Worm (Caenorhabditis elegans) whole organism, mixed stage, embryonic: ENCODE measurements around the gene amt-3.

ENCODE experiments used
- M03D4.4 ChIP-seq: sonication (generic microtip); optimal IDR thresholded peaks from 2 replicates; lab custom pipeline; 2017; ENCODE audit warnings: mild to moderate bottlenecking, missing genetic modification characterization, missing compliant biosample characterization
- bed-3 ChIP-seq: fragments of 200-800 bp; sonication (Bioruptor generic); optimal IDR thresholded peaks from 3 replicates; lab custom pipeline; 2018; ENCODE audit warnings: mild to moderate bottlenecking, missing genetic modification characterization, moderate library complexity, missing compliant biosample characterization
- blmp-1 ChIP-seq: fragments of 150-350 bp; optimal IDR thresholded peaks from 2 replicates; lab custom pipeline; 2014; ENCODE audit warnings: missing biosample characterization, missing genetic modification characterization
- ceh-39 ChIP-seq: fragments of 150-350 bp; optimal IDR thresholded peaks from 2 replicates; lab custom pipeline; 2014; ENCODE audit warnings: missing biosample characterization, missing genetic modification characterization
- ceh-83 ChIP-seq: fragments of 200-800 bp; sonication (Bioruptor generic); optimal IDR thresholded peaks from 2 replicates; lab custom pipeline; 2018; ENCODE audit warnings: mild to moderate bottlenecking, missing genetic modification characterization, missing compliant biosample characterization
- ces-1 ChIP-seq: fragments of 150-350 bp; optimal IDR thresholded peaks from 2 replicates; lab custom pipeline; 2014; ENCODE audit warnings: missing biosample characterization, missing genetic modification reagents, missing genetic modification characterization
- drap-1 ChIP-seq: fragments of 200-800 bp; sonication (Bioruptor generic); optimal IDR thresholded peaks from 3 replicates; lab custom pipeline; 2018; ENCODE audit warnings: mild to moderate bottlenecking, missing genetic modification characterization, missing compliant biosample characterization
- elt-3 ChIP-seq: fragments of 150-350 bp; optimal IDR thresholded peaks from 2 replicates; lab custom pipeline; 2014; ENCODE audit warnings: missing biosample characterization, missing genetic modification characterization
- flh-1 ChIP-seq: fragments of 200-800 bp; sonication (Bioruptor generic); optimal IDR thresholded peaks from 2 replicates; lab custom pipeline; 2018; ENCODE audit warnings: mild to moderate bottlenecking, missing genetic modification characterization, moderate library complexity, missing compliant biosample characterization
- ham-2 ChIP-seq: fragments of 200-800 bp; sonication (Bioruptor generic); optimal IDR thresholded peaks from 2 replicates; lab custom pipeline; 2018; ENCODE audit warnings: mild to moderate bottlenecking, missing genetic modification characterization, missing compliant biosample characterization
- hlh-1 ChIP-seq: fragments of 150-350 bp; optimal IDR thresholded peaks from 2 replicates; lab custom pipeline; 2014; ENCODE audit warnings: missing biosample characterization, missing genetic modification reagents, missing genetic modification characterization
- lin-13 ChIP-seq: fragments of 150-350 bp; optimal IDR thresholded peaks from 2 replicates; lab custom pipeline; 2014; ENCODE audit warnings: missing biosample characterization, missing genetic modification characterization
- lin-32 ChIP-seq: fragments of 200-800 bp; sonication (Bioruptor generic); optimal IDR thresholded peaks from 2 replicates; lab custom pipeline; 2018; ENCODE audit warnings: mild to moderate bottlenecking, missing genetic modification characterization, missing compliant biosample characterization
- lsy-2 ChIP-seq: fragments of 150-350 bp; optimal IDR thresholded peaks from 2 replicates; lab custom pipeline; 2014; ENCODE audit warnings: missing biosample characterization, missing genetic modification characterization
- mab-5 ChIP-seq: fragments of 150-350 bp; optimal IDR thresholded peaks from 2 replicates; lab custom pipeline; 2014; ENCODE audit warnings: missing biosample characterization, missing genetic modification characterization
- mep-1 ChIP-seq: fragments of 150-350 bp; optimal IDR thresholded peaks from 2 replicates; lab custom pipeline; 2017; ENCODE audit warnings: missing biosample characterization, missing genetic modification reagents, missing genetic modification characterization, inconsistent platforms
- nhr-2 ChIP-seq: fragments of 150-350 bp; optimal IDR thresholded peaks from 2 replicates; lab custom pipeline; 2014; ENCODE audit warnings: missing biosample characterization, missing genetic modification characterization
- nhr-237 ChIP-seq: fragments of 150-350 bp; optimal IDR thresholded peaks from 2 replicates; lab custom pipeline; 2014; ENCODE audit warnings: missing biosample characterization, missing genetic modification characterization
- nhr-76 ChIP-seq: sonication (generic microtip); optimal IDR thresholded peaks from 2 replicates; lab custom pipeline; 2017; ENCODE audit warnings: missing biosample characterization, missing genetic modification characterization
- sem-2 ChIP-seq: fragments of 200-800 bp; sonication (Bioruptor generic); optimal IDR thresholded peaks from 2 replicates; lab custom pipeline; 2018; ENCODE audit warnings: mild to moderate bottlenecking, missing genetic modification characterization, missing compliant biosample characterization
- snpc-4 ChIP-seq: fragments of 150-350 bp; optimal IDR thresholded peaks from 2 replicates; lab custom pipeline; 2014; ENCODE audit warnings: missing biosample characterization, missing genetic modification characterization
- sptf-1 ChIP-seq: sonication (generic microtip); optimal IDR thresholded peaks from 2 replicates; lab custom pipeline; 2017; ENCODE audit warnings: mild to moderate bottlenecking, missing genetic modification characterization, moderate library complexity, missing compliant biosample characterization
- tbx-8 ChIP-seq: fragments of 200-800 bp; sonication (Bioruptor generic); optimal IDR thresholded peaks from 2 replicates; lab custom pipeline; 2018; ENCODE audit warnings: mild to moderate bottlenecking, missing genetic modification characterization, moderate library complexity, missing compliant biosample characterization
- unc-120 ChIP-seq: sonication (generic microtip); optimal IDR thresholded peaks from 2 replicates; lab custom pipeline; 2017; ENCODE audit warnings: missing genetic modification characterization, missing compliant biosample characterization; ENCODE audit not compliant: poor library complexity, severe bottlenecking
- unc-39 ChIP-seq: fragments of 150-350 bp; optimal IDR thresholded peaks from 2 replicates; lab custom pipeline; 2014; ENCODE audit warnings: missing biosample characterization, missing genetic modification characterization
- unc-62 ChIP-seq: fragments of 150-350 bp; optimal IDR thresholded peaks from 2 replicates; lab custom pipeline; 2014; ENCODE audit warnings: missing biosample characterization, missing genetic modification reagents, missing genetic modification characterization
- ztf-11 ChIP-seq: fragments of 150-350 bp; optimal IDR thresholded peaks from 2 replicates; lab custom pipeline; 2014; ENCODE audit warnings: missing biosample characterization, missing genetic modification characterization

The amt-3 gene

DNA sequence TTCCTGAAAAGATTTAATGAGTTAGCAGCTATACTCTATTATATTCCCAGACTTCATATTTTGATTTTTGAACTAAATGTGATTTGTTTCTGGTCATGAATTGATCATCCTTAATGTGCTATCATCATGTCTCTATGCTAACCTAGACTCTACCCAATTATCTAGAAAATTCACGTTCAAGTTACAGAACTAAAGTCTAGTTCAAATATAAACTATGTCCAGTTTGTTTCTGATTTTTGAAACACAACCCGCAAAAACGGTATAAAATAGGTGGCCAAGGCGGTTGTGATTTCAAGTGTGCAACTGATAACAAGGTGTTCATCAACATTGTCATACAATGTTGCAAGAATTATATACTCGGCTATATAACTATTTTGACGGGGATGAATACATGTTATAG is 21.8 kb upstream of the amt-3 start, which contains the start of gene F49E12.10:
TSS of gene F49E12.10 (plus strand) at position 301 of the 400 bp plus-strand sequence.
- TF ChIP-seq lin-13: no peak

DNA sequence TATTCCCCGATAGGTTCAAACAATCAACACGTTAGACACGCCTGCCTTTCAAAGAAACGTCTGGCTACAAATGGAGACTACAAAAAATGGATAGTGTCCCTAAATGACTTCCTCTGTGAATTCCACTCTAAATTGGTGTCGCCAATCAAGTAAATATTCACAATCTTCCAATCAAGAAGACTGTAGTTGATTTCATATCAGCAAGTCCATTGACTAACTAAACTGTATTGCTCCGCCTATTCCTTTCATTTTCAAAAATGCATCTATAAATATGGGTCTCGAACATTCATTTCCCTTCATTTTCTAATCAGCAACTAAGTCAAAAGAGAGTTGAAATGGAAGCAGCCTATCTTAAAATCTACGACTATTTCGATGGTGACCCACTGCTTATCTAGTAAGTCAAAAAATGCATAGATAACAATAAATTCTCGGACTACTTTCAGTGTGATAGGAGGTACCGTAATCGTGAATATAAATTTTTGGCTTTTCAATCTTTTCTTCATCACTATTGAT is 19.1 kb upstream of the amt-3 start, which contains the start of gene drd-1:
TSS of gene drd-1 (plus strand) at position 51 of the 513 bp plus-strand sequence.
- TF ChIP-seq flh-1 (GFP tag; lab: Kevin White, UChicago) (no peak), sem-2 (GFP tag; lab: Kevin White, UChicago) (no peak), ceh-39 (tag; lab: Kevin White, UChicago) (no peak), nhr-2 (tag; lab: Kevin White, UChicago) (no peak), blmp-1 (tag; lab: Kevin White, UChicago) (no peak), lsy-2 (tag; lab: Kevin White, UChicago) (no peak), bed-3 (no peak), hlh-1 (tag; lab: Kevin White, UChicago) (no peak), sptf-1 (tag; lab: Kevin White, UChicago) (no peak), mab-5 (tag; lab: Kevin White, UChicago) (no peak)

DNA sequence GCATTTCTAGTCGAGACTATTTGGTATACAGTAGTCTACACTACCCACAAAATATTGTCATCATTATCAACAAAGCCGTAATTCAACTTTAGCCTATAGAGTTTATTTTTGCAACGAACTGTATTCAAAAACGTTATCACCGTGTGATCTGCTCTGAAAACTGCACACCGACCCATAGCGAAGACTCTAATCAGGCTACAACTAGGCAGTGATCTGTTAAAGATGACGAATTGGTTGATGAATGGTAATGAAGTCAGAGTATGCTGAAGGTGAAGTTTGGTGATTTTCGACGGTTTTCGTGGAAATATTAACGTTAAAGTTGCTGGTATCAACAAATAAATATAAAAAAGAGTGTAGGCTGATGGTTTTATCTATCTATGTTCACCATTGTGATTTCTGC is 17.9 kb upstream of the amt-3 start:
- TF ChIP-seq bed-3 (no peak), M03D4.4 (no peak), snpc-4 (tag; lab: Kevin White, UChicago) (no peak), nhr-237 (no peak), sem-2 (GFP tag; lab: Kevin White, UChicago) (no peak), blmp-1 (tag; lab: Kevin White, UChicago) (no peak), ceh-83 (GFP tag; lab: Kevin White, UChicago) (no peak), flh-1 (GFP tag; lab: Kevin White, UChicago) (no peak), nhr-76 (no peak), ztf-11 (tag; lab: Kevin White, UChicago) (no peak), sptf-1 (tag; lab: Kevin White, UChicago) (no peak), nhr-2 (tag; lab: Kevin White, UChicago) (no peak), elt-3 (tag; lab: Kevin White, UChicago) (no peak), mab-5 (tag; lab: Kevin White, UChicago) (no peak), lin-32 (GFP tag; lab: Kevin White, UChicago) (no peak), unc-120 (tag; lab: Kevin White, UChicago) (no peak), tbx-8 (GFP tag; lab: Kevin White, UChicago) (no peak), drap-1 (GFP tag; lab: Kevin White, UChicago) (no peak), ham-2 (GFP tag; lab: Kevin White, UChicago) (no peak), unc-62 (GFP tag; lab: Kevin White, UChicago) (no peak)
- TF ChIP-seq, all 35 proteins: peak for 0

DNA sequence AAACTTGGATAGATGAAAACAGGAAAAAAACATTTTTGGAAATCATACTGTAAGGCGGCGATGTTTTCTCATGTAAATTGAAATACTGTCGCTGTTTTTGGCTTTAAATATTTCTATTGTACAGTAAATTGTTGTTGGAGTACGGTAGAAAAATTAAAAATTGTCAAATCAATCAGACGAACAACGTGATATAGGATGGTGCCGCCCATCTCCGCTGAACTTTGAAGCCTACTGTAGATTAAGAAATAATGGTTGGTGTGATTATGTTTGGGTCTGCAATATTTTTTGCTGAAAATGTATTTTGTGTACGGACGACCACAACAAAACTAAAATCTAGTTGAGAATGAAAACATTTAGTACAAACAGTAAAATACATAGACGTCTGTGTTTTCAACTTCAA is 16.6 kb upstream of the amt-3 start:
- no peak for TF ChIP-seq ceh-39 (tag; lab: Kevin White, UChicago)
- no peak for TF ChIP-seq nhr-76

DNA sequence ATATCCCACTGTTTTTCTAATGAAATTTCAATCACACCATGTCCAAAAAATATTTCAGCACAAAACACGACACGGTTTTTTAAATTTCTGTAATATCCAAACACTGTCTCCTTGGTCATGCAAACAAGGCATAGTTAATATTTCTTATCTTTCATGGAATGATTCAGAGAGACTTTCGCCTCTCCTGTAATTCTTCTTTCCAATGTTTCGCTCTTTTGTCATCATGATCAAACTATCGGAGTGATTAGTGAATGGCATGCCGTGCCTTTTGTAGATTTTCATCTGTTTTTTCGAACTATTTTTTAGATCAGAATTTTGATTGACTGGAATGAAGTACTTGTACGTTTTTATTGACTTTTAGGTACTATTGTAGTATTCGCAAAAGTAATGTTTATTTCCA is 15.4 kb upstream of the amt-3 start:
- TF ChIP-seq ces-1 (GFP tag; lab: Kevin White, UChicago) (no peak), unc-39 (tag; lab: Kevin White, UChicago) (no peak), nhr-76 (no peak), lin-32 (GFP tag; lab: Kevin White, UChicago) (no peak), M03D4.4 (no peak), lsy-2 (tag; lab: Kevin White, UChicago) (no peak), snpc-4 (tag; lab: Kevin White, UChicago) (no peak)

DNA sequence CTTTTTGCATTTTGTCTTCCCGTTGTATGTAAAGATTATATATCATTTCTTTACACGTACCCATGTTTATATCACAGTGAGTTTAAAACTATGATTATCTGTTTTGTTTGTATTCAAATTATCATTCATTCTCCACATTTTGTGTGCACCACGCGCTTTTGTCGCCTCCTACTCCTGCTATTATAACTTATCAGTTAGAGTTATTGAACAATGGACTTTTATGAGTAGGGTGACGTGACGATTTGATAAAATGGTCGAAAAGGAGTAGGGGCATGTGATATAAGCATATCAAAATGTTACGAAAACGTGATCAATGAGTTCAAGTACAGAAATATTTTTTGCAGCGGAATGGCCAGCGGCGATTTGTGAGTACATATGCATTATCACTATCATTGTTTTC is 13.9 kb upstream of the amt-3 start:
- TF ChIP-seq bed-3 (no peak), mep-1 (tag; lab: Kevin White, UChicago) (no peak), ham-2 (GFP tag; lab: Kevin White, UChicago) (no peak), ceh-83 (GFP tag; lab: Kevin White, UChicago) (no peak), unc-62 (GFP tag; lab: Kevin White, UChicago) (no peak), mab-5 (tag; lab: Kevin White, UChicago) (no peak), M03D4.4 (no peak), drap-1 (GFP tag; lab: Kevin White, UChicago) (no peak)
